Fruit fly (Drosophila melanogaster): ENCODE measurements around the gene CG9839.

CG9839 gene

DNA sequence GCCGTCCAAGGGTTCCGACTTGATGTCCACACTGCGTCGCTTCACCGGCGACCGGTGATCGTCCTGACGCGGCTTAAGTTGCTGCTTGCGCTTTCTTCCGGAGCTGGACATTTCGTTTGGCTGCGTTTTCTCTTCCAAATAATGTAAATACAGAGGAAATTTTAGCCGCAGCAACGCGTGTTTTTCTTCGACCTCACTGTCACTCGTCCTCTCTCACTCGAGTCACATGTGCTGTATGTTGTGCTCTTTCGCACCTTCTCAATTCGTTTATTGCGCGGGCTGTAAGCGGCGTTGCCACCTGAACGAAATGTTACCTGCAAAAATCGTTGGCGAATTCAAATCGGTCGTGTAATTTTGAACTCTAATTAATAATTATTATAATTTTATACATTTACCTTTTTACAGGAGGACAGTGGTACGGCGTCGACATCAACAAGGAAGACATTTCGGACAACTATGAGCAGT lies at the start of gene CG9839:
CG9839 (minus strand) TSS at position 415 of the 465 bp plus-strand sequence.
- TF ChIP-seq CG14655 (GFP tag; optimal IDR thresholded peaks at IDR 0.05) (no peak), CG4496 (GFP tag; IDR thresholded peaks at IDR 0.05) (no peak), Ets98B (GFP tag; IDR thresholded peaks at IDR 0.05) (peak; percentile 16; the same call in 1 of the 2 replicates), CG32121 (GFP tag; IDR thresholded peaks at IDR 0.05) (no peak), gl (tag; optimal IDR thresholded peaks at IDR 0.05) (no peak), CG17806 (tag; optimal IDR thresholded peaks at IDR 0.05) (no peak), Snoo (tag; optimal IDR thresholded peaks at IDR 0.05) (no peak)

DNA sequence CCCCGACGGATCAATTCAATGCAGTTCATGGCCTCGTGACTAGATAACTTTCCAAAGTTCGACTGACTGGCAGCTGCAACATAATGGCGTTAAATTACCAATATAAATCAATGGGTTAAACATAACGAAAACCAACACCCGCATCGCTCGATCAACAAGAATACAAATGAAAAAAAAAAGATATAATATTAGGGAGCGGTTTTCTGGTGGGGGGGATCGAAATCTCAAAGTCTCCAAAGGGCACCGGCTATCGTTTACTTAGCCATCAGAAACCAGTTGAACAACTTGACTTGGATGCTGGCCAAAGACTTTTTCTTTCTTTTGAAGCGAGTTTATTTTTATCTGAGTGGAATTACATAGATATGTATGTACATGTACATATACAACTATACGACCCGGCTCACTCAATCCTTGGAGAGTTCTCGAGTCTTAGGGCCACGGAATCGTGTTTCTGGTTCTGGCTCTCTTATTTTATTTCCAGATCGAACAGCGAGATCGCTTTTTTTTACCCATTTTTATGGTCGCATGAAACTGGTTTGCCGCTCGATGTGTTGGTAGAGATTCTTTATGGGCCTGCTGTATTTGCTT lies 49.1 kb upstream of the CG9839 start:
- TF ChIP-seq CG13204 (GFP tag; optimal IDR thresholded peaks at IDR 0.05) (peak; percentile 63), Pif1B (GFP tag; optimal IDR thresholded peaks at IDR 0.05) (peak; percentile 0), CG15710 (tag; optimal IDR thresholded peaks at IDR 0.05) (peak; percentile 28), gl (tag; optimal IDR thresholded peaks at IDR 0.05) (peak; percentile 66), CG10348 (GFP tag; IDR thresholded peaks at IDR 0.05) (no peak), Ets98B (GFP tag; IDR thresholded peaks at IDR 0.05) (no peak), CG14655 (GFP tag; optimal IDR thresholded peaks at IDR 0.05) (no peak), CG8159 (tag; optimal IDR thresholded peaks at IDR 0.05) (peak; percentile 36), EcR (GFP tag; optimal IDR thresholded peaks at IDR 0.05) (peak; percentile 81), CG12605 (GFP tag; IDR thresholded peaks at IDR 0.05) (peak; percentile 62; the same call in 1 of the 2 replicates), Pif1A (GFP tag; optimal IDR thresholded peaks at IDR 0.05) (no peak), Snoo (tag; optimal IDR thresholded peaks at IDR 0.05) (no peak), D1 (tag; optimal IDR thresholded peaks at IDR 0.05) (no peak), rn (GFP tag; IDR thresholded peaks at IDR 0.05) (no peak), CG17806 (tag; optimal IDR thresholded peaks at IDR 0.05) (peak; percentile 25), fd96Ca (GFP tag; IDR thresholded peaks at IDR 0.05) (0 out of 3 replicates have a peak, but pooled peaks have one; percentile 11), CG34367 (tag; optimal IDR thresholded peaks at IDR 0.05) (peak; percentile 50)

dm6 chr3R:8853706-8854105 lies 48.1 kb upstream of the CG9839 start:
- TF ChIP-seq gl (tag; optimal IDR thresholded peaks at IDR 0.05), result no peak
- TF ChIP-seq Snoo (tag; optimal IDR thresholded peaks at IDR 0.05), result no peak
- TF ChIP-seq CG14655 (GFP tag; optimal IDR thresholded peaks at IDR 0.05), result no peak
- TF ChIP-seq rn (GFP tag; IDR thresholded peaks at IDR 0.05), result no peak
- no peak for TF ChIP-seq EcR (GFP tag; optimal IDR thresholded peaks at IDR 0.05)
- no peak for TF ChIP-seq CG34367 (tag; optimal IDR thresholded peaks at IDR 0.05)
- TF ChIP-seq CG17806 (tag; optimal IDR thresholded peaks at IDR 0.05), result no peak
- TF ChIP-seq CG12605 (GFP tag; IDR thresholded peaks at IDR 0.05), result no peak
- TF ChIP-seq CG32121 (GFP tag; IDR thresholded peaks at IDR 0.05), result no peak
- no peak for TF ChIP-seq CG9948 (tag; optimal IDR thresholded peaks at IDR 0.05)
- TF ChIP-seq Pif1B (GFP tag; optimal IDR thresholded peaks at IDR 0.05), result no peak
- no peak for TF ChIP-seq CG13204 (GFP tag; optimal IDR thresholded peaks at IDR 0.05)
- TF ChIP-seq fd96Ca (GFP tag; IDR thresholded peaks at IDR 0.05), result no peak
- TF ChIP-seq CG15710 (tag; optimal IDR thresholded peaks at IDR 0.05), result no peak
- TF ChIP-seq Pif1A (GFP tag; optimal IDR thresholded peaks at IDR 0.05), result no peak
- TF ChIP-seq CG10348 (GFP tag; IDR thresholded peaks at IDR 0.05), result no peak
- TF ChIP-seq CG8301 (tag; optimal IDR thresholded peaks at IDR 0.05), result no peak

dm6 chr3R:8853197-8853596 lies 47.6 kb upstream of the CG9839 start:
- TF ChIP-seq CG8159 (tag; optimal IDR thresholded peaks at IDR 0.05), result peak; percentile 4
- peak; percentile 13 for TF ChIP-seq Snoo (tag; optimal IDR thresholded peaks at IDR 0.05)
- peak; percentile 44; the same call in 1 of the 2 replicates for TF ChIP-seq CG32121 (GFP tag; IDR thresholded peaks at IDR 0.05)
- TF ChIP-seq gl (tag; optimal IDR thresholded peaks at IDR 0.05), result no peak
- TF ChIP-seq CG17806 (tag; optimal IDR thresholded peaks at IDR 0.05), result peak; percentile 19
- no peak for TF ChIP-seq Ets98B (GFP tag; IDR thresholded peaks at IDR 0.05)
- TF ChIP-seq Pif1A (GFP tag; optimal IDR thresholded peaks at IDR 0.05), result peak; percentile 24

dm6 chr3R:8850616-8851015 lies 45.0 kb upstream of the CG9839 start:
- TF ChIP-seq Snoo (tag; optimal IDR thresholded peaks at IDR 0.05) (no peak), CG10348 (GFP tag; IDR thresholded peaks at IDR 0.05) (no peak), CG13204 (GFP tag; optimal IDR thresholded peaks at IDR 0.05) (no peak), Pif1B (GFP tag; optimal IDR thresholded peaks at IDR 0.05) (no peak), CG14655 (GFP tag; optimal IDR thresholded peaks at IDR 0.05) (no peak), Pif1A (GFP tag; optimal IDR thresholded peaks at IDR 0.05) (no peak), CG9948 (tag; optimal IDR thresholded peaks at IDR 0.05) (no peak), rn (GFP tag; IDR thresholded peaks at IDR 0.05) (no peak), CG17806 (tag; optimal IDR thresholded peaks at IDR 0.05) (no peak), gl (tag; optimal IDR thresholded peaks at IDR 0.05) (no peak), CG8159 (tag; optimal IDR thresholded peaks at IDR 0.05) (no peak)

- TF ChIP-seq Pif1B (GFP tag; optimal IDR thresholded peaks at IDR 0.05) (peak; percentile 31), Pif1A (GFP tag; optimal IDR thresholded peaks at IDR 0.05) (peak; percentile 62), gl (tag; optimal IDR thresholded peaks at IDR 0.05) (no peak), CG14655 (GFP tag; optimal IDR thresholded peaks at IDR 0.05) (peak; percentile 68), CG8159 (tag; optimal IDR thresholded peaks at IDR 0.05) (peak; percentile 65), CG8301 (tag; optimal IDR thresholded peaks at IDR 0.05) (peak; percentile 65), CG34367 (tag; optimal IDR thresholded peaks at IDR 0.05) (peak; percentile 55), rn (GFP tag; IDR thresholded peaks at IDR 0.05) (no peak), CG13204 (GFP tag; optimal IDR thresholded peaks at IDR 0.05) (no peak), CG12605 (GFP tag; IDR thresholded peaks at IDR 0.05) (0 out of 2 replicates have a peak, but pooled peaks have one; percentile 31), EcR (GFP tag; optimal IDR thresholded peaks at IDR 0.05) (no peak), CG9948 (tag; optimal IDR thresholded peaks at IDR 0.05) (peak; percentile 60), Ets98B (GFP tag; IDR thresholded peaks at IDR 0.05) (peak; percentile 60), CG4496 (GFP tag; IDR thresholded peaks at IDR 0.05) (peak; percentile 81), CG32121 (GFP tag; IDR thresholded peaks at IDR 0.05) (peak; percentile 72; the same call in 1 of the 2 replicates), CG17806 (tag; optimal IDR thresholded peaks at IDR 0.05) (peak; percentile 69), CG15710 (tag; optimal IDR thresholded peaks at IDR 0.05) (peak; percentile 60)
These were observed 44.0 kb upstream of the CG9839 start for dm6 chr3R:8849373-8850228.

All from whole organism, pupa.